Fruit fly (Drosophila melanogaster) whole organism, wandering third instar larva: ENCODE data around the gene Oseg1.
A peak's percentile ranks its signal among the peaks of the same experiment; 100 is the strongest.

Experiments
- Abd-B ChIP-seq: fragments of >200 bp; optimal IDR thresholded peaks from 2 replicates; lab custom pipeline; 2017; ENCODE audit warnings: missing biosample characterization, missing genetic modification characterization
- CG32264 ChIP-seq: fragments of 200-800 bp; sonication (Bioruptor generic); optimal IDR thresholded peaks from 2 replicates; lab custom pipeline; 2016; ENCODE audit warnings: missing biosample characterization, missing genetic modification characterization
- CG9705 ChIP-seq: fragments of 200-800 bp; sonication (Bioruptor generic); optimal IDR thresholded peaks from 2 replicates; lab custom pipeline; 2018; ENCODE audit warnings: missing biosample characterization, mild to moderate bottlenecking, missing genetic modification characterization
- CrebA ChIP-seq: fragments of 200-800 bp; sonication (Bioruptor generic); optimal IDR thresholded peaks from 2 replicates; lab custom pipeline; 2016; ENCODE audit warnings: missing biosample characterization, mild to moderate bottlenecking, missing genetic modification characterization, borderline replicate concordance
- Dfd ChIP-seq: fragments of >200 bp; optimal IDR thresholded peaks from 2 replicates; lab custom pipeline; 2017; ENCODE audit warnings: missing biosample characterization, missing genetic modification characterization
- Dif ChIP-seq: fragments of 200-275, 200-300 bp; sonication (Bioruptor generic); optimal IDR thresholded peaks from 2 replicates; lab custom pipeline; 2018; ENCODE audit warnings: missing biosample characterization, missing genetic modification characterization; ENCODE audit not compliant: partially characterized antibody
- GATAd ChIP-seq: sonication (Bioruptor generic); optimal IDR thresholded peaks from 2 replicates; lab custom pipeline; 2016; ENCODE audit warnings: missing biosample characterization, missing genetic modification characterization
- HLH106 ChIP-seq: fragments of 200-800 bp; optimal IDR thresholded peaks from 3 replicates; lab custom pipeline; 2019; ENCODE audit warnings: missing biosample characterization, mild to moderate bottlenecking, missing genetic modification characterization, moderate library complexity
- Hnf4 ChIP-seq: fragments of 200-800 bp; sonication (Bioruptor generic); optimal IDR thresholded peaks from 2 replicates; lab custom pipeline; 2016; ENCODE audit warnings: missing biosample characterization, mild to moderate bottlenecking, missing genetic modification characterization
- Hr78 ChIP-seq: fragments of >200 bp; optimal IDR thresholded peaks from 2 replicates; lab custom pipeline; 2017; ENCODE audit warnings: missing biosample characterization, missing genetic modification characterization
- Hr83 ChIP-seq: fragments of 200-300 bp; sonication (Bioruptor generic); optimal IDR thresholded peaks from 2 replicates; lab custom pipeline; 2016; ENCODE audit warnings: missing biosample characterization, mild to moderate bottlenecking, missing genetic modification characterization, moderate library complexity; ENCODE audit not compliant: poor library complexity, severe bottlenecking
- Jra ChIP-seq: sonication (Bioruptor generic); optimal IDR thresholded peaks from 2 replicates; lab custom pipeline; 2016; ENCODE audit warnings: missing biosample characterization, missing genetic modification characterization
- Mio ChIP-seq: sonication (Bioruptor generic); optimal IDR thresholded peaks from 2 replicates; lab custom pipeline; 2016; ENCODE audit warnings: missing biosample characterization, missing genetic modification characterization
- Myc ChIP-seq: fragments of >200 bp; optimal IDR thresholded peaks from 2 replicates; lab custom pipeline; 2017
- N ChIP-seq: fragments of >200 bp; optimal IDR thresholded peaks from 2 replicates; lab custom pipeline; 2018; ENCODE audit warnings: missing biosample characterization, missing external identifiers, missing genetic modification characterization
- OdsH ChIP-seq: fragments of 200-800 bp; sonication (Bioruptor generic); optimal IDR thresholded peaks from 2 replicates; lab custom pipeline; 2016; ENCODE audit warnings: missing biosample characterization, mild to moderate bottlenecking, missing genetic modification characterization
- Rel ChIP-seq, 2 experiments: fragments of 200-800 bp; sonication (Bioruptor generic) in 1 of 2; optimal IDR thresholded peaks; 2 replicates in 1 of 2; 3 replicates in 1 of 2; lab custom pipeline; 2016 to 2019; ENCODE audit warnings: mild to moderate bottlenecking in 2 of 2, missing biosample characterization in 2 of 2, missing genetic modification characterization in 2 of 2, moderate library complexity in 1 of 2
- Sp1 ChIP-seq: fragments of 200-800 bp; sonication (Bioruptor generic); optimal IDR thresholded peaks from 3 replicates; lab custom pipeline; 2019; ENCODE audit warnings: missing biosample characterization, mild to moderate bottlenecking, missing genetic modification characterization, moderate library complexity
- Vsx2 ChIP-seq: fragments of 200-300, 225-300 bp; sonication (Bioruptor generic); optimal IDR thresholded peaks from 2 replicates; lab custom pipeline; 2018; ENCODE audit warnings: missing biosample characterization, missing genetic modification characterization; ENCODE audit not compliant: partially characterized antibody
- br ChIP-seq: fragments of 200-800 bp; sonication (Bioruptor generic); optimal IDR thresholded peaks from 2 replicates; lab custom pipeline; 2016; ENCODE audit warnings: missing biosample characterization, missing genetic modification characterization
- brk ChIP-seq: fragments of 200-800 bp; sonication (Bioruptor generic); optimal IDR thresholded peaks from 2 replicates; lab custom pipeline; 2016; ENCODE audit warnings: missing biosample characterization, mild to moderate bottlenecking, missing genetic modification characterization
- dl ChIP-seq, 2 experiments: fragments of 175-275, 200-275 bp in 1 of 2; fragments of 200-275 bp in 1 of 2; sonication (Bioruptor generic); optimal IDR thresholded peaks; lab custom pipeline; 2018; ENCODE audit warnings: mild to moderate bottlenecking in 2 of 2, missing biosample characterization in 2 of 2, missing genetic modification characterization in 2 of 2, moderate library complexity in 2 of 2; ENCODE audit not compliant: partially characterized antibody in 2 of 2, insufficient read depth in 1 of 2
- dmrt93B ChIP-seq: fragments of 200-800 bp; sonication (Bioruptor generic); optimal IDR thresholded peaks from 2 replicates; lab custom pipeline; 2018; ENCODE audit warnings: missing biosample characterization, mild to moderate bottlenecking, missing genetic modification characterization
- dsf ChIP-seq: sonication (Bioruptor generic); optimal IDR thresholded peaks from 2 replicates; lab custom pipeline; 2016; ENCODE audit warnings: missing biosample characterization, missing genetic modification characterization, borderline replicate concordance
- ey ChIP-seq: fragments of 200-800 bp; sonication (Bioruptor generic); optimal IDR thresholded peaks from 2 replicates; lab custom pipeline; 2016; ENCODE audit warnings: missing biosample characterization, missing genetic modification characterization
- foxo ChIP-seq, 2 experiments: fragments of 200-800 bp; sonication (Bioruptor generic); optimal IDR thresholded peaks; 2 replicates in 1 of 2; 3 replicates in 1 of 2; lab custom pipeline; 2016 to 2017; ENCODE audit warnings: missing biosample characterization in 2 of 2, missing genetic modification characterization in 2 of 2
- fru ChIP-seq: fragments of 200-800 bp; sonication (Bioruptor generic); optimal IDR thresholded peaks from 3 replicates; lab custom pipeline; 2016; ENCODE audit warnings: missing biosample characterization, mild to moderate bottlenecking, missing genetic modification characterization
- h ChIP-seq: fragments of 200-800 bp; sonication (Bioruptor generic); optimal IDR thresholded peaks from 3 replicates; lab custom pipeline; 2016; ENCODE audit warnings: missing biosample characterization, mild to moderate bottlenecking, missing genetic modification characterization
- jim ChIP-seq: fragments of 175-275, 200-325 bp; sonication (Bioruptor generic); optimal IDR thresholded peaks from 2 replicates; lab custom pipeline; 2016; ENCODE audit warnings: missing biosample characterization, mild to moderate bottlenecking, missing genetic modification characterization
- lola ChIP-seq: fragments of >200 bp; optimal IDR thresholded peaks from 2 replicates; lab custom pipeline; 2017; ENCODE audit warnings: missing biosample characterization, missing genetic modification characterization
- pan ChIP-seq: fragments of >200 bp; optimal IDR thresholded peaks from 2 replicates; lab custom pipeline; 2017
- psq ChIP-seq: fragments of 200-800 bp; sonication (Bioruptor generic); optimal IDR thresholded peaks from 3 replicates; lab custom pipeline; 2017; ENCODE audit warnings: missing biosample characterization, mild to moderate bottlenecking, missing genetic modification characterization, moderate library complexity
- rgr ChIP-seq: fragments of 200-800 bp; sonication (Bioruptor generic); optimal IDR thresholded peaks from 3 replicates; lab custom pipeline; 2016; ENCODE audit warnings: missing biosample characterization, mild to moderate bottlenecking, missing genetic modification characterization
- sage ChIP-seq: fragments of 200-800 bp; sonication (Bioruptor generic); optimal IDR thresholded peaks from 2 replicates; lab custom pipeline; 2016; ENCODE audit warnings: missing biosample characterization, mild to moderate bottlenecking, missing genetic modification characterization
- sv ChIP-seq: fragments of 200-800 bp; sonication (Bioruptor generic); optimal IDR thresholded peaks from 3 replicates; lab custom pipeline; 2016; ENCODE audit warnings: missing biosample characterization, missing genetic modification characterization
- tai ChIP-seq: sonication (Bioruptor generic); optimal IDR thresholded peaks from 2 replicates; lab custom pipeline; 2016; ENCODE audit warnings: missing biosample characterization, missing genetic modification characterization
- usp ChIP-seq: fragments of >200 bp; optimal IDR thresholded peaks from 2 replicates; lab custom pipeline; 2017; ENCODE audit warnings: missing biosample characterization, missing genetic modification characterization
- woc ChIP-seq: sonication (Bioruptor generic); optimal IDR thresholded peaks from 2 replicates; lab custom pipeline; 2016; ENCODE audit warnings: missing biosample characterization, mild to moderate bottlenecking, missing genetic modification characterization

Gene Oseg1

DNA sequence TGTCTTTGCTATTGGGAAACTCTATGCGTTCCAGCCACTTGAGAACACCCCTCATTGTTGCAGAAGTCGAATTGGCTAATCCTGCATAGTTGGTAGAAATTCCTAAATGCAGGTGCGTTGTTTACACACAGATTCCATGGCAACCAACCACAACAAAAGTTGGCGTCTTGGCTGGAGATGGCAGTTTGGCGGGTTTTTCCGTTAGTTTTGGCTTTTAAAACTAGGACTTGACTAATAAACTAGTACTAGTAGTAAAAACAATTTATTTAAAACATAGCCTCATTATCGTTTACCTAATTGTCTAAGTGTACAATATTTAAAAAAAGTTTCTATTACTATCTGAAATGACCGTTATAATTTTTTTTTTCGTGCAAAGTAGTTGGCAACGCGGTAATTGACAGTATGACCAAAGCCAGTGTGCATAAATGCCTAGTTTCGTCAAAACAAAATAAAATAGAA, 1.2 kb downstream of the Oseg1 start, which contains the start of gene Exo70:
Gene Exo70 (plus strand): TSS at position 413 of the 459 bp plus-strand sequence.
- TF ChIP-seq fru (no peak), Myc (lab: Kevin White, UChicago) (peak; percentile 76), lola (no peak), Abd-B (no peak), woc (no peak), CrebA (GFP tag; lab: Kevin White, UChicago) (no peak)
- TF ChIP-seq, all 38 proteins: peak for 1

- TF ChIP-seq sage (GFP tag; lab: Kevin White, UChicago) (no peak), Myc (lab: Kevin White, UChicago) (peak; percentile 10)
Observed at dm6 chr3L:8405123-8405522, 7.5 kb downstream of the Oseg1 start, which contains the start of the genes Tpt, mkg-p and CG13667. TSS of gene Tpt (minus strand) at chr3L:8405277. TSS of gene mkg-p (minus strand) at chr3L:8405277. TSS of gene CG13667 (plus strand) at chr3L:8405454.

- TF ChIP-seq Jra (GFP tag; lab: Kevin White, UChicago), result no peak
- no peak for TF ChIP-seq Rel (GFP tag; optimal IDR thresholded peaks at IDR 0.05; lab: Kevin White, UChicago)
- TF ChIP-seq Rel (tag; optimal IDR thresholded peaks at IDR 0.05; lab: Kevin White, UChicago), result peak; percentile 32
- TF ChIP-seq Dif (GFP tag; lab: Kevin White, UChicago), result no peak
- TF ChIP-seq Abd-B, result no peak
- TF ChIP-seq Myc (lab: Kevin White, UChicago), result no peak
- no peak for TF ChIP-seq Sp1 (GFP tag; lab: Kevin White, UChicago)
- peak; percentile 63 for TF ChIP-seq CG32264
- no peak for TF ChIP-seq rgr (GFP tag; lab: Kevin White, UChicago)
- TF ChIP-seq Hnf4 (GFP tag; lab: Kevin White, UChicago), result no peak
- no peak for TF ChIP-seq fru
- TF ChIP-seq tai (GFP tag; lab: Kevin White, UChicago), result no peak
- no peak for TF ChIP-seq CrebA (GFP tag; lab: Kevin White, UChicago)
- no peak for TF ChIP-seq Hr78
- TF ChIP-seq N, result no peak
- TF ChIP-seq woc, result no peak
- TF ChIP-seq ey, result peak; percentile 79
- TF ChIP-seq sage (GFP tag; lab: Kevin White, UChicago), result no peak
- no peak for TF ChIP-seq h (GFP tag; lab: Kevin White, UChicago)
- no peak for TF ChIP-seq Vsx2 (GFP tag; lab: Kevin White, UChicago)
- no peak for TF ChIP-seq pan (lab: Kevin White, UChicago)
- TF ChIP-seq OdsH (GFP tag; lab: Kevin White, UChicago), result peak; percentile 73
- TF ChIP-seq sv (GFP tag; lab: Kevin White, UChicago), result no peak
- TF ChIP-seq jim, result no peak
- no peak for TF ChIP-seq dsf (GFP tag; lab: Kevin White, UChicago)
- TF ChIP-seq foxo (GFP tag; optimal IDR thresholded peaks at IDR 0.05; lab: Kevin White, UChicago), result no peak
- TF ChIP-seq br (GFP tag; lab: Kevin White, UChicago), result no peak
- peak; percentile 58 for TF ChIP-seq psq (GFP tag; lab: Kevin White, UChicago)
- peak; percentile 44 for TF ChIP-seq CG9705 (GFP tag; lab: Kevin White, UChicago)
- TF ChIP-seq HLH106 (tag; lab: Kevin White, UChicago), result peak; percentile 83
- TF ChIP-seq lola, result no peak
- no peak for TF ChIP-seq GATAd (GFP tag; lab: Kevin White, UChicago)
- TF ChIP-seq dmrt93B (GFP tag; lab: Kevin White, UChicago), result no peak
- peak; percentile 12 for TF ChIP-seq Hr83
- TF ChIP-seq Mio, result no peak
- no peak for TF ChIP-seq usp (GFP tag; lab: Kevin White, UChicago)
- no peak for TF ChIP-seq dl (GFP tag; optimal IDR thresholded peaks at IDR 0.05; lab: Kevin White, UChicago; ENCODE audit: insufficient read depth in 1 of 2, partially characterized antibody in 2 of 2)
- TF ChIP-seq Dfd (GFP tag; lab: Kevin White, UChicago), result no peak
- TF ChIP-seq brk, result no peak
- TF ChIP-seq, all 38 proteins: peak for 8
Observed at dm6 chr3L:8398763-8399445, 13.7 kb downstream of the Oseg1 start.
